Fruit fly (Drosophila melanogaster) whole organism, embryonic: ENCODE results near the gene CG3091.

Experiments used
- Adf1 ChIP-seq: fragments of 200-800 bp; sonication (Bioruptor generic); IDR thresholded peaks from 2 replicates; pipeline ENCODE4 v1.3.6; 2022; ENCODE audit warnings: missing biosample characterization, missing genetic modification characterization
- Atf-2 ChIP-seq: fragments of 200-800 bp; sonication (Bioruptor generic); optimal IDR thresholded peaks from 2 replicates; lab custom pipeline; 2016; ENCODE audit warnings: missing biosample characterization, missing genetic modification characterization
- CG10147 ChIP-seq: fragments of 200-800 bp; sonication (Bioruptor generic); optimal IDR thresholded peaks from 2 replicates; lab custom pipeline; 2019; ENCODE audit warnings: missing biosample characterization, mild to moderate bottlenecking, missing genetic modification characterization, moderate library complexity
- CG10431 ChIP-seq: fragments of 200-800 bp; sonication (Bioruptor generic); optimal IDR thresholded peaks from 3 replicates; lab custom pipeline; 2018; ENCODE audit warnings: missing biosample characterization, mild to moderate bottlenecking, missing genetic modification characterization
- CG10654 ChIP-seq: fragments of 200-800 bp; sonication (Bioruptor generic); optimal IDR thresholded peaks from 2 replicates; lab custom pipeline; 2016; ENCODE audit warnings: missing biosample characterization, missing genetic modification characterization
- CG11456 ChIP-seq: fragments of 200-800 bp; sonication (Bioruptor generic); IDR thresholded peaks from 3 replicates; pipeline ENCODE4 v1.3.6; 2022; ENCODE audit warnings: missing biosample characterization, missing genetic modification characterization
- CG12071 ChIP-seq: fragments of 200-800 bp; sonication (Bioruptor generic); optimal IDR thresholded peaks from 3 replicates; lab custom pipeline; 2018; ENCODE audit warnings: missing biosample characterization, mild to moderate bottlenecking, missing genetic modification characterization
- CG12155 ChIP-seq: fragments of 200-800 bp; sonication (Bioruptor generic); optimal IDR thresholded peaks from 3 replicates; lab custom pipeline; 2016; ENCODE audit warnings: missing biosample characterization, missing genetic modification characterization
- CG13424 ChIP-seq: fragments of 200-800 bp; sonication (Bioruptor generic); optimal IDR thresholded peaks from 2 replicates; lab custom pipeline; 2019; ENCODE audit warnings: missing biosample characterization, mild to moderate bottlenecking, missing genetic modification characterization, moderate library complexity
- CG13624 ChIP-seq: fragments of 200-800 bp; sonication (Bioruptor generic); optimal IDR thresholded peaks from 2 replicates; lab custom pipeline; 2016; ENCODE audit warnings: missing biosample characterization, missing genetic modification characterization
- CG13775 ChIP-seq: fragments of 200-800 bp; sonication (Bioruptor generic); optimal IDR thresholded peaks from 3 replicates; lab custom pipeline; 2017; ENCODE audit warnings: missing biosample characterization, mild to moderate bottlenecking, missing genetic modification characterization
- CG14050 ChIP-seq: fragments of 200-800 bp; sonication (Bioruptor generic); IDR thresholded peaks from 3 replicates; pipeline ENCODE4 v1.3.6; 2022; ENCODE audit warnings: missing biosample characterization, missing genetic modification characterization
- CG16779 ChIP-seq: fragments of 200-800 bp; sonication (Bioruptor generic); IDR thresholded peaks from 2 replicates; pipeline ENCODE4 v1.3.6; 2022; ENCODE audit warnings: missing biosample characterization, missing genetic modification characterization
- CG32767 ChIP-seq: fragments of 200-800 bp; sonication (Bioruptor generic); IDR thresholded peaks from 2 replicates; pipeline ENCODE4 v1.3.6; 2022; ENCODE audit warnings: missing biosample characterization, missing genetic modification characterization
- CG4282 ChIP-seq: fragments of 200-800 bp; sonication (Bioruptor generic); optimal IDR thresholded peaks from 2 replicates; lab custom pipeline; 2016; ENCODE audit warnings: missing biosample characterization, missing genetic modification characterization
- CG8290 ChIP-seq, 3 experiments: fragments of 200-800 bp; sonication (Bioruptor generic); optimal IDR thresholded peaks; 2 replicates each; lab custom pipeline; 2016 to 2019; ENCODE audit warnings: missing biosample characterization in 3 of 3, missing genetic modification characterization in 3 of 3, mild to moderate bottlenecking in 2 of 3, moderate library complexity in 1 of 3
- CG9727 ChIP-seq: fragments of 200-800 bp; sonication (Bioruptor generic); optimal IDR thresholded peaks from 3 replicates; lab custom pipeline; 2017; ENCODE audit warnings: missing biosample characterization, mild to moderate bottlenecking, missing genetic modification characterization
- Camta ChIP-seq: fragments of 200-800 bp; sonication (Bioruptor generic); optimal IDR thresholded peaks from 2 replicates; lab custom pipeline; 2016; ENCODE audit warnings: missing biosample characterization, missing genetic modification characterization
- Doc3 ChIP-seq: fragments of 200-800 bp; sonication (Bioruptor generic); IDR thresholded peaks from 3 replicates; pipeline ENCODE4 v1.3.6; 2022; ENCODE audit warnings: missing biosample characterization, missing genetic modification characterization; ENCODE audit not compliant: partially characterized antibody
- Drgx ChIP-seq: fragments of 200-800 bp; sonication (Bioruptor generic); IDR thresholded peaks from 2 replicates; pipeline ENCODE4 v1.3.6; 2022; ENCODE audit warnings: missing biosample characterization, missing genetic modification characterization
- E2f2 ChIP-seq: fragments of 200-800 bp; sonication (Bioruptor generic); IDR thresholded peaks from 2 replicates; pipeline ENCODE4 v1.3.6; 2022; ENCODE audit warnings: missing biosample characterization, missing genetic modification characterization
- Gug ChIP-seq: fragments of 200-800 bp; sonication (Bioruptor generic); IDR thresholded peaks from 4 replicates; pipeline ENCODE4 v1.3.6; 2022; ENCODE audit warnings: missing biosample characterization, missing genetic modification characterization
- HHEX ChIP-seq: fragments of 200-800 bp; sonication (Bioruptor generic); optimal IDR thresholded peaks from 3 replicates; lab custom pipeline; 2017; ENCODE audit warnings: missing biosample characterization, mild to moderate bottlenecking, missing genetic modification characterization, missing genetic modification reagents
- HmgD ChIP-seq: fragments of 200-800 bp; sonication (Bioruptor generic); optimal IDR thresholded peaks from 3 replicates; lab custom pipeline; 2016; ENCODE audit warnings: missing biosample characterization, missing genetic modification characterization
- Hsf ChIP-seq: fragments of 200-800 bp; sonication (Bioruptor generic); optimal IDR thresholded peaks from 3 replicates; lab custom pipeline; 2016; ENCODE audit warnings: missing biosample characterization, missing genetic modification characterization
- NFAT ChIP-seq: fragments of 200-800 bp; sonication (Bioruptor generic); IDR thresholded peaks from 2 replicates; pipeline ENCODE4 v1.3.6; 2022; ENCODE audit warnings: missing biosample characterization, missing genetic modification characterization
- Neu2 ChIP-seq: fragments of 200-800 bp; sonication (Bioruptor generic); optimal IDR thresholded peaks from 3 replicates; lab custom pipeline; 2016; ENCODE audit warnings: missing biosample characterization, missing genetic modification characterization, borderline replicate concordance
- Opbp ChIP-seq: fragments of 200-800 bp; sonication (Bioruptor generic); IDR thresholded peaks from 3 replicates; pipeline ENCODE4 v1.3.6; 2022; ENCODE audit warnings: missing biosample characterization, missing genetic modification characterization; ENCODE audit not compliant: partially characterized antibody
- Sry-β ChIP-seq: fragments of 200-800 bp; sonication (Bioruptor generic); optimal IDR thresholded peaks from 2 replicates; lab custom pipeline; 2018; ENCODE audit warnings: missing biosample characterization, mild to moderate bottlenecking, missing genetic modification characterization, moderate library complexity
- Vsx1 ChIP-seq: fragments of 200-800 bp; sonication (Bioruptor generic); optimal IDR thresholded peaks from 2 replicates; lab custom pipeline; 2017; ENCODE audit warnings: missing biosample characterization, mild to moderate bottlenecking, missing genetic modification characterization, missing genetic modification reagents
- cad ChIP-seq: fragments of >200 bp; optimal IDR thresholded peaks from 2 replicates; lab custom pipeline; 2017; ENCODE audit warnings: missing biosample characterization, missing genetic modification characterization
- chn ChIP-seq: fragments of 200-800 bp; sonication (Bioruptor generic); optimal IDR thresholded peaks from 2 replicates; lab custom pipeline; 2016; ENCODE audit warnings: missing biosample characterization, missing genetic modification characterization
- ci ChIP-seq: fragments of 200-800 bp; sonication (Bioruptor generic); IDR thresholded peaks from 3 replicates; pipeline ENCODE4 v1.3.6; 2022; ENCODE audit warnings: missing biosample characterization, missing genetic modification characterization
- croc ChIP-seq: fragments of 200-800 bp; sonication (Bioruptor generic); conservative IDR thresholded peaks from 3 replicates; pipeline ENCODE4 v1.3.6; 2022; ENCODE audit warnings: missing biosample characterization, missing genetic modification characterization
- dmrt11E ChIP-seq: fragments of 200-800 bp; sonication (Bioruptor generic); optimal IDR thresholded peaks from 3 replicates; lab custom pipeline; 2018; ENCODE audit warnings: missing biosample characterization, mild to moderate bottlenecking, missing genetic modification characterization, moderate library complexity
- gcm2 ChIP-seq: fragments of 200-800 bp; sonication (Bioruptor generic); optimal IDR thresholded peaks from 2 replicates; lab custom pipeline; 2016; ENCODE audit warnings: missing biosample characterization, missing genetic modification characterization
- hbn ChIP-seq: fragments of 200-800 bp; sonication (Bioruptor generic); IDR thresholded peaks from 2 replicates; pipeline ENCODE4 v1.3.6; 2022; ENCODE audit warnings: missing biosample characterization, missing genetic modification characterization; ENCODE audit not compliant: partially characterized antibody
- hkb ChIP-seq, 2 experiments: fragments of 200-800 bp in 1 of 2; fragments of >200 bp in 1 of 2; sonication (Bioruptor generic) in 1 of 2; IDR thresholded peaks in 1 of 2; optimal IDR thresholded peaks in 1 of 2; 2 replicates each; pipeline versions ENCODE4 v1.3.6 to Lab custom; 2017 to 2022; ENCODE audit warnings: missing biosample characterization in 1 of 2, missing genetic modification characterization in 1 of 2
- ind ChIP-seq: fragments of 200-800 bp; sonication (Bioruptor generic); optimal IDR thresholded peaks from 3 replicates; lab custom pipeline; 2016; ENCODE audit warnings: missing biosample characterization, missing genetic modification characterization
- pho ChIP-seq: fragments of 200-800 bp; sonication (Bioruptor generic); optimal IDR thresholded peaks from 2 replicates; lab custom pipeline; 2016; ENCODE audit warnings: missing biosample characterization, missing genetic modification characterization
- phol ChIP-seq: fragments of 200-800 bp; sonication (Bioruptor generic); optimal IDR thresholded peaks from 3 replicates; lab custom pipeline; 2018; ENCODE audit warnings: missing biosample characterization, mild to moderate bottlenecking, missing genetic modification characterization, moderate library complexity
- psq ChIP-seq: fragments of 200-800 bp; sonication (Bioruptor generic); optimal IDR thresholded peaks from 2 replicates; lab custom pipeline; 2017; ENCODE audit warnings: missing biosample characterization, missing genetic modification characterization
- sqz ChIP-seq: fragments of 200-800 bp; sonication (Bioruptor generic); optimal IDR thresholded peaks from 3 replicates; lab custom pipeline; 2018; ENCODE audit warnings: missing biosample characterization, mild to moderate bottlenecking, missing genetic modification characterization
- stc ChIP-seq: fragments of 200-800 bp; sonication (Bioruptor generic); IDR thresholded peaks from 2 replicates; pipeline ENCODE4 v1.3.6; 2022; ENCODE audit warnings: missing biosample characterization, missing genetic modification characterization
- tgo ChIP-seq: fragments of 200-800 bp; sonication (Bioruptor generic); IDR thresholded peaks from 3 replicates; pipeline ENCODE4 v1.3.6; 2022; ENCODE audit warnings: missing biosample characterization, missing genetic modification characterization
- zfh1 ChIP-seq: fragments of 200-800 bp; sonication (Bioruptor generic); IDR thresholded peaks from 3 replicates; pipeline ENCODE4 v1.3.6; 2022; ENCODE audit warnings: missing biosample characterization, missing genetic modification characterization

Gene CG3091

DNA sequence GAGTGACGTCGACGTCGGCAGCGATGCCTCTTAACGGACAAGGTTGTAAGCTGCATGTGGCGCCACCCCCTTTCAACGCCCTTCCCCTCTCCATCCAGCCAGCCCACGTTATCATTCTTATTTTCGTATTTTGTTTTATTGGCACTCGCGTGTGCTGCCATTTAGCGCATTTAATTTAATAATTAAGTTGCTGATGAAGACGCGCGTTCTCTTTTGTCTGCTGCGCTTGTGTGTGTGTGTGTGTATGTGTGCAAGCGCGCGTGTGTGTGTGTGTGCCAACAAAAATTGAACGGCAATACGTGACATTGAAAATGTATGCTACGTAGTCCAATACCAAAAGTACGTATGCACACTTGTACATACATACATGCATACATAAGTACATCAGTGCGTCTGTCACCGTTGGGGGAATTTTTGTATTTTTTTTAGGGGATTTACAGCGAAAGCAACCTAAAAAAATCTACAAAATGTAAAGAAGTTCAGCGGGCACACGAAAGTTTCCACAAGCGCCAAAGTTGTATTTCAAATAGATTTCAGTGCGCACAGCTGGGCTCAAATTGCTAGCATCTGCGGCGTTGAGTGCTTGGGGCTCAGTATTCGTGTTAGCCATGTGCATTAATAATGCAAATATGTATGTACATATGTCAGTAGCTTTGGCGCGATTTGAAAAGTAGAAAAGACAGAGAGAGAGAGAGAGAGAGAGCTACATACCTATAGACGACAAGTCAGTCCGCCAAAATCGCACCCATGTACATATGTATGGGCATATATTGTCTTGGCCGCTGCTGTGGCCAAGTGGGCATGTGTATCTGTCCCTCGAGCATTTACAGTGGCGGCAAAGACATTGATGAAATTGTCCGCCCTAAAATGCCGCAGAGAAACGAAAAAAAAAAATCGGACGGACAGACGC, 47.9 kb upstream of the CG3091 start (continued):
- TF ChIP-seq zfh1 (GFP tag; lab: Robert Waterston, UW) (peak; percentile 80), Neu2 (GFP tag; lab: Kevin White, UChicago) (no peak), hkb (optimal IDR thresholded peaks at IDR 0.05; lab: Kevin White, UChicago) (no peak), hkb (GFP tag; IDR thresholded peaks at IDR 0.05; lab: Robert Waterston, UW) (peak; percentile 85), pho (GFP tag; lab: Kevin White, UChicago) (peak; percentile 78), Atf-2 (GFP tag; lab: Kevin White, UChicago) (peak; percentile 57), CG4282 (GFP tag; lab: Kevin White, UChicago) (peak; percentile 32), croc (GFP tag; lab: Robert Waterston, UW) (peak; percentile 81), CG13775 (peak; percentile 79), Vsx1 (GFP tag; lab: Kevin White, UChicago) (peak; percentile 50), stc (GFP tag; lab: Robert Waterston, UW) (peak; percentile 87), CG11456 (GFP tag; lab: Robert Waterston, UW) (peak; percentile 71; the same call in 2 of the 3 replicates), ind (GFP tag; lab: Kevin White, UChicago) (peak; percentile 85), CG16779 (GFP tag; lab: Robert Waterston, UW) (no peak), CG12071 (GFP tag; lab: Kevin White, UChicago) (peak; percentile 86), Camta (GFP tag; lab: Kevin White, UChicago) (peak; percentile 68), CG10654 (peak; percentile 71), HHEX (GFP tag; lab: Kevin White, UChicago) (peak; percentile 83), Doc3 (GFP tag; lab: Robert Waterston, UW) (no peak), CG14050 (peak; percentile 72), gcm2 (GFP tag; lab: Kevin White, UChicago) (peak; percentile 45), cad (GFP tag; lab: Kevin White, UChicago) (no peak), E2f2 (peak; percentile 62), tgo (GFP tag; lab: Robert Waterston, UW) (peak; percentile 82; the same call in 2 of the 3 replicates)

- TF ChIP-seq chn (GFP tag; lab: Kevin White, UChicago) (no peak), CG32767 (no peak), Hsf (GFP tag; lab: Kevin White, UChicago) (no peak), ci (GFP tag; lab: Robert Waterston, UW) (peak; percentile 6; the same call in 1 of the 3 replicates), CG13775 (no peak), Vsx1 (GFP tag; lab: Kevin White, UChicago) (no peak), phol (peak; percentile 6), CG10147 (GFP tag; lab: Kevin White, UChicago) (peak; percentile 54), sqz (GFP tag; lab: Kevin White, UChicago) (no peak), psq (GFP tag; lab: Kevin White, UChicago) (no peak), HmgD (GFP tag; lab: Kevin White, UChicago) (no peak), dmrt11E (tag; lab: Kevin White, UChicago) (no peak), Drgx (peak; percentile 35; the same call in 1 of the 2 replicates), Adf1 (no peak; the same call in 1 of the 2 replicates), CG13624 (GFP tag; lab: Kevin White, UChicago) (no peak), Sry-β (GFP tag; lab: Kevin White, UChicago) (no peak), ind (GFP tag; lab: Kevin White, UChicago) (peak; percentile 56), CG9727 (GFP tag; lab: Kevin White, UChicago) (peak; percentile 20), hbn (no peak), Gug (GFP tag; lab: Robert Waterston, UW) (peak; percentile 66; the same call in 3 of the 4 replicates), Opbp (GFP tag; lab: Robert Waterston, UW) (no peak), CG8290 (GFP tag; optimal IDR thresholded peaks at IDR 0.05; lab: Kevin White, UChicago) (no peak), CG8290 (tag; optimal IDR thresholded peaks at IDR 0.05; lab: Kevin White, UChicago) (peak in 1 of 2 experiments; percentile 54), CG12155 (GFP tag; lab: Kevin White, UChicago) (peak; percentile 46), NFAT (peak; percentile 53), CG10431 (GFP tag; lab: Kevin White, UChicago) (no peak), CG4282 (GFP tag; lab: Kevin White, UChicago) (no peak), CG13424 (tag; lab: Kevin White, UChicago) (peak; percentile 35)
Observed at dm6 chrX:2301069-2301508, 47.1 kb upstream of the CG3091 start.
